Worm (Caenorhabditis elegans): ENCODE data around the gene F49C12.2.
A peak's percentile ranks its signal among the peaks of the same experiment; 100 is the strongest.

DNA sequence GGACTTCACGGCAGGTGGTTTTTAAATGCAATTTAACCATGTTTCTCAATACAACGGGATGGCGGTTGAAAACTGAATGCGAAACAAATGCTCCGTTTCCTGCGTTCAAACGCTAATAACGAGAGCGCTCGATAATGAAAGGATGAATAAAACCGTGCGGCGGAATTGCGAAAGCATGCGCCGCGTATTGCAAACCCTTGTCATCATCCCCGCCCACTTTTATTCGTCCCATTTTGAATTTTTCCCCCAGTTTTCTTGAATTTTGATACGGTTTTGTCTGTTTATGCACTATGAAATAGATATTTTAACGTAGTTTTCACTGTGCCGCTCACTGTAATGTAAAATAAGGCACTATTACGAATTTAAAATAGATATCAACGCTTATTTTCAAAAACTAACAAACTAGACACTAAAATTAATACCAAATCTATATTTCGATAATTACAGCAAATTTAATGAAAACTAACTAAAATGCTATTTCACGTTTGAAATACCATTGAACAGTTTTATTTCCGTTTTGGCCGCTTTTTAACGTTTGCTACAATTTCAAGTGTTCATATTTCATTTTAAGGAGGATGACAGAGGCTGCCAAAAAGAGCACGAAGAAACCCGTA, 17.1 kb upstream of the F49C12.2 start, which contains the start of the genes F49C12.9 and rpn-7:
- no peak for TF ChIP-seq C34B4.2 (tag; optimal IDR thresholded peaks at IDR 0.05)
- no peak for TF ChIP-seq snpc-4 (tag; optimal IDR thresholded peaks at IDR 0.05)
- no peak for TF ChIP-seq zag-1 (tag; optimal IDR thresholded peaks at IDR 0.05)
- no peak for TF ChIP-seq nhr-28 (tag; optimal IDR thresholded peaks at IDR 0.05)
- TF ChIP-seq mdl-1 (tag; optimal IDR thresholded peaks at IDR 0.05), result peak in 1 of 2 experiments; percentile 20
- no peak for TF ChIP-seq mef-2 (tag; optimal IDR thresholded peaks at IDR 0.05)
- TF ChIP-seq lin-15B (tag; optimal IDR thresholded peaks at IDR 0.05), result no peak
- TF ChIP-seq ztf-4 (tag; optimal IDR thresholded peaks at IDR 0.05), result no peak

Measured in whole organism, L1 larva.